Worm (Caenorhabditis elegans) whole organism, late embryonic: Measurements from ENCODE around the gene B0507.6.
"Not testable (repeated sequence)": the region's sequence is repeated elsewhere in the genome, so short reads cannot be mapped to it uniquely, and the experiment has no call there.

Experiments used
- C08G9.2 ChIP-seq: sonication (generic microtip); optimal IDR thresholded peaks from 2 replicates; lab custom pipeline; 2016; ENCODE audit warnings: mild to moderate bottlenecking, missing genetic modification characterization, moderate library complexity, missing compliant biosample characterization
- C38D4.7 ChIP-seq: fragments of 200-800 bp; sonication (Bioruptor generic); optimal IDR thresholded peaks from 2 replicates; lab custom pipeline; 2018; ENCODE audit warnings: mild to moderate bottlenecking, missing genetic modification characterization, moderate library complexity, missing compliant biosample characterization
- K02D7.2 ChIP-seq: sonication (generic microtip); optimal IDR thresholded peaks from 2 replicates; lab custom pipeline; 2017; ENCODE audit warnings: mild to moderate bottlenecking, missing genetic modification characterization, missing compliant biosample characterization
- K09A11.1 ChIP-seq: sonication (generic microtip); optimal IDR thresholded peaks from 2 replicates; lab custom pipeline; 2017; ENCODE audit warnings: antibody characterized with exemption, mild to moderate bottlenecking, missing genetic modification characterization, missing compliant biosample characterization; ENCODE audit not compliant: insufficient read depth
- ahr-1 ChIP-seq: sonication (generic microtip); optimal IDR thresholded peaks from 2 replicates; lab custom pipeline; 2016; ENCODE audit warnings: missing genetic modification characterization, missing compliant biosample characterization
- ama-1 ChIP-seq: fragments of 150-350 bp; optimal IDR thresholded peaks from 2 replicates; lab custom pipeline; 2014
- ceh-14 ChIP-seq: sonication (generic microtip); optimal IDR thresholded peaks from 2 replicates; lab custom pipeline; 2016; ENCODE audit warnings: missing genotype, missing genetic modification characterization, missing compliant biosample characterization
- ceh-19 ChIP-seq: fragments of 200-800 bp; sonication (Bioruptor generic); optimal IDR thresholded peaks from 2 replicates; lab custom pipeline; 2018; ENCODE audit warnings: mild to moderate bottlenecking, missing genetic modification characterization, missing compliant biosample characterization
- ceh-2 ChIP-seq: sonication (generic microtip); optimal IDR thresholded peaks from 2 replicates; lab custom pipeline; 2016; ENCODE audit warnings: missing genotype, missing genetic modification characterization, missing compliant biosample characterization
- ceh-24 ChIP-seq: sonication (generic microtip); optimal IDR thresholded peaks from 2 replicates; lab custom pipeline; 2016; ENCODE audit warnings: mild to moderate bottlenecking, missing genetic modification characterization, missing compliant biosample characterization
- ceh-30 ChIP-seq: fragments of 150-350 bp; optimal IDR thresholded peaks from 2 replicates; lab custom pipeline; 2014; ENCODE audit warnings: missing biosample characterization, missing genetic modification characterization
- ceh-34 ChIP-seq: sonication (generic microtip); optimal IDR thresholded peaks from 2 replicates; lab custom pipeline; 2016; ENCODE audit warnings: mild to moderate bottlenecking, missing genetic modification characterization, missing compliant biosample characterization
- ceh-45 ChIP-seq: fragments of 200-800 bp; sonication (Bioruptor generic); IDR thresholded peaks from 2 replicates; pipeline ENCODE4 v1.3.6; 2022; ENCODE audit warnings: missing genetic modification reagents, missing genetic modification characterization, missing compliant biosample characterization
- ceh-48 ChIP-seq: sonication (generic microtip); optimal IDR thresholded peaks from 2 replicates; lab custom pipeline; 2016; ENCODE audit warnings: missing genetic modification characterization, inconsistent platforms, missing compliant biosample characterization
- ceh-6 ChIP-seq: fragments of 200-800 bp; sonication (Bioruptor generic); optimal IDR thresholded peaks from 2 replicates; lab custom pipeline; 2018; ENCODE audit warnings: mild to moderate bottlenecking, missing genetic modification characterization, missing compliant biosample characterization
- ceh-9 ChIP-seq: sonication (generic microtip); optimal IDR thresholded peaks from 2 replicates; lab custom pipeline; 2016; ENCODE audit warnings: mild to moderate bottlenecking, missing genetic modification characterization, inconsistent platforms, missing compliant biosample characterization
- che-1 ChIP-seq: sonication (generic microtip); optimal IDR thresholded peaks from 2 replicates; lab custom pipeline; 2016; ENCODE audit warnings: mild to moderate bottlenecking, missing genetic modification characterization, missing compliant biosample characterization
- dmd-4 ChIP-seq: sonication (generic microtip); optimal IDR thresholded peaks from 2 replicates; lab custom pipeline; 2016; ENCODE audit warnings: borderline replicate concordance, missing genetic modification characterization, missing compliant biosample characterization
- elt-2 ChIP-seq: sonication (generic microtip); optimal IDR thresholded peaks from 2 replicates; lab custom pipeline; 2016; ENCODE audit warnings: missing genetic modification reagents, missing genetic modification characterization, missing compliant biosample characterization
- elt-4 ChIP-seq: sonication (generic microtip); optimal IDR thresholded peaks from 2 replicates; lab custom pipeline; 2016; ENCODE audit warnings: missing genetic modification characterization, missing compliant biosample characterization
- ets-4 ChIP-seq: sonication (generic microtip); optimal IDR thresholded peaks from 2 replicates; lab custom pipeline; 2016; ENCODE audit warnings: missing genetic modification characterization, missing compliant biosample characterization
- eyg-1 ChIP-seq: sonication (generic microtip); optimal IDR thresholded peaks from 2 replicates; lab custom pipeline; 2016; ENCODE audit warnings: missing genotype, missing genetic modification characterization, missing compliant biosample characterization
- fax-1 ChIP-seq: sonication (generic microtip); optimal IDR thresholded peaks from 2 replicates; lab custom pipeline; 2016; ENCODE audit warnings: missing genotype, missing genetic modification characterization, missing compliant biosample characterization
- lim-6 ChIP-seq: sonication (generic microtip); optimal IDR thresholded peaks from 2 replicates; lab custom pipeline; 2016; ENCODE audit warnings: missing genetic modification characterization, missing compliant biosample characterization
- lin-11 ChIP-seq: fragments of 200-800 bp; sonication (Bioruptor generic); optimal IDR thresholded peaks from 2 replicates; lab custom pipeline; 2018; ENCODE audit warnings: mild to moderate bottlenecking, missing genetic modification characterization, missing compliant biosample characterization
- madf-2 ChIP-seq: sonication (generic microtip); optimal IDR thresholded peaks from 2 replicates; lab custom pipeline; 2017; ENCODE audit warnings: missing genetic modification characterization, missing compliant biosample characterization
- mec-3 ChIP-seq: sonication (generic microtip); optimal IDR thresholded peaks from 2 replicates; lab custom pipeline; 2016; ENCODE audit warnings: borderline replicate concordance, missing genetic modification characterization, missing compliant biosample characterization
- nfya-1 ChIP-seq: sonication (generic microtip); optimal IDR thresholded peaks from 2 replicates; lab custom pipeline; 2017; ENCODE audit warnings: missing genetic modification characterization, mild to moderate bottlenecking, missing compliant biosample characterization, antibody characterized with exemption, moderate library complexity
- nhr-232 ChIP-seq: sonication (generic microtip); optimal IDR thresholded peaks from 2 replicates; lab custom pipeline; 2016; ENCODE audit warnings: missing genetic modification characterization, missing compliant biosample characterization
- pag-3 ChIP-seq: sonication (generic microtip); optimal IDR thresholded peaks from 2 replicates; lab custom pipeline; 2016; ENCODE audit warnings: missing compliant biosample characterization, missing genetic modification characterization, borderline replicate concordance
- pat-9 ChIP-seq: fragments of 200-800 bp; sonication (Bioruptor generic); optimal IDR thresholded peaks from 2 replicates; lab custom pipeline; 2018; ENCODE audit warnings: mild to moderate bottlenecking, missing genetic modification characterization, moderate library complexity, missing compliant biosample characterization
- pha-4 ChIP-seq: fragments of 150-350 bp; optimal IDR thresholded peaks from 2 replicates; lab custom pipeline; 2018; ENCODE audit warnings: missing biosample characterization, missing genetic modification reagents, missing genetic modification characterization
- pqm-1 ChIP-seq: sonication (generic microtip); optimal IDR thresholded peaks from 2 replicates; lab custom pipeline; 2016; ENCODE audit warnings: missing genetic modification characterization, missing compliant biosample characterization
- ref-2 ChIP-seq: sonication (generic microtip); optimal IDR thresholded peaks from 2 replicates; lab custom pipeline; 2016; ENCODE audit warnings: missing genetic modification characterization, missing compliant biosample characterization
- sdc-2 ChIP-seq: sonication (generic microtip); optimal IDR thresholded peaks from 2 replicates; lab custom pipeline; 2016; ENCODE audit warnings: missing genotype, missing genetic modification characterization, missing compliant biosample characterization
- sox-2 ChIP-seq: fragments of 200-800 bp; sonication (Bioruptor generic); IDR thresholded peaks from 2 replicates; pipeline ENCODE4 v1.3.6; 2022; ENCODE audit warnings: missing genetic modification reagents, missing genetic modification characterization, missing compliant biosample characterization
- sox-4 ChIP-seq: sonication (generic microtip); optimal IDR thresholded peaks from 2 replicates; lab custom pipeline; 2017; ENCODE audit warnings: mild to moderate bottlenecking, missing genetic modification characterization, inconsistent platforms, missing compliant biosample characterization
- syd-9 ChIP-seq: sonication (generic microtip); optimal IDR thresholded peaks from 2 replicates; lab custom pipeline; 2016; ENCODE audit warnings: mild to moderate bottlenecking, missing genetic modification characterization, moderate library complexity, missing compliant biosample characterization
- unc-3 ChIP-seq, 2 experiments: fragments of 200-800 bp in 1 of 2; sonication (Bioruptor generic) in 1 of 2; sonication (generic microtip) in 1 of 2; conservative IDR thresholded peaks in 1 of 2; optimal IDR thresholded peaks in 1 of 2; 2 replicates each; pipeline versions ENCODE4 v1.3.6 to Lab custom; 2016 to 2022; ENCODE audit warnings: missing compliant biosample characterization in 2 of 2, missing genetic modification characterization in 2 of 2, missing genetic modification reagents in 1 of 2
- unc-55 ChIP-seq: sonication (generic microtip); optimal IDR thresholded peaks from 2 replicates; lab custom pipeline; 2017; ENCODE audit warnings: missing biosample characterization, missing genetic modification reagents, missing genetic modification characterization
- unc-86 ChIP-seq: sonication (generic microtip); optimal IDR thresholded peaks from 2 replicates; lab custom pipeline; 2016; ENCODE audit warnings: missing genetic modification characterization, missing compliant biosample characterization

The B0507.6 gene

ce11 chrV:8722160-8722559 is 23.8 kb upstream of the B0507.6 start, which contains the start of gene ZC196.8:
TSS of gene ZC196.8 (minus strand) at chrV:8722260.
- TF ChIP-seq C38D4.7; unc-86; pag-3 (tag; lab: Kevin White, UChicago): not testable (repeated sequence)

- TF ChIP-seq che-1 (tag; lab: Kevin White, UChicago); unc-55 (GFP tag; lab: Kevin White, UChicago); C08G9.2 (tag; lab: Kevin White, UChicago): not testable (repeated sequence)
These were observed 19.7 kb upstream of the B0507.6 start, which contains the start of gene droe-8 for ce11 chrV:8726228-8726627. TSS of gene droe-8 (plus strand) at chrV:8726528.

- TF ChIP-seq fax-1 (no peak), nfya-1 (tag; lab: Kevin White, UChicago) (no peak), K02D7.2 (tag; lab: Kevin White, UChicago) (no peak), ceh-45 (GFP tag; lab: Robert Waterston, UW) (no peak), nhr-232 (tag; lab: Kevin White, UChicago) (no peak), ceh-24 (no peak), sox-4 (tag; lab: Kevin White, UChicago) (no peak), ceh-9 (tag; lab: Kevin White, UChicago) (no peak), unc-86 (no peak), pat-9 (tag; lab: Kevin White, UChicago) (no peak), ref-2 (tag; lab: Kevin White, UChicago) (no peak), mec-3 (no peak), elt-2 (no peak), ets-4 (tag; lab: Kevin White, UChicago) (no peak)
These were observed 18.9 kb upstream of the B0507.6 start, which contains the start of gene ZC196.9 for ce11 chrV:8727077-8727476. TSS of gene ZC196.9 (minus strand) at chrV:8727177.

- TF ChIP-seq ceh-30 (no peak), elt-4 (tag; lab: Kevin White, UChicago) (no peak), ceh-48 (tag; lab: Kevin White, UChicago) (no peak), lin-11 (tag; lab: Kevin White, UChicago) (no peak), ceh-6 (no peak), ceh-24 (no peak), ceh-45 (GFP tag; lab: Robert Waterston, UW) (no peak), C38D4.7 (no peak), mec-3 (no peak), ceh-19 (GFP tag; lab: Kevin White, UChicago) (no peak), sdc-2 (tag; lab: Kevin White, UChicago) (no peak), ceh-14 (tag; lab: Kevin White, UChicago) (no peak), K02D7.2 (tag; lab: Kevin White, UChicago) (no peak), unc-55 (GFP tag; lab: Kevin White, UChicago) (no peak), dmd-4 (tag; lab: Kevin White, UChicago) (no peak), ama-1 (lab: Kevin White, UChicago) (no peak)
These were observed 16.9 kb upstream of the B0507.6 start, which contains the start of gene ZC196.5 for ce11 chrV:8729100-8729499. TSS of gene ZC196.5 (plus strand) at chrV:8729400.

- TF ChIP-seq madf-2 (no peak), eyg-1 (tag; lab: Kevin White, UChicago) (no peak), ahr-1 (no peak), unc-86 (no peak), fax-1 (no peak), pqm-1 (tag; lab: Kevin White, UChicago) (no peak), lin-11 (tag; lab: Kevin White, UChicago) (no peak), pat-9 (tag; lab: Kevin White, UChicago) (no peak), syd-9 (tag; lab: Kevin White, UChicago) (no peak), ceh-34 (no peak), pha-4 (tag; lab: Kevin White, UChicago) (no peak), K02D7.2 (tag; lab: Kevin White, UChicago) (no peak), ceh-2 (tag; lab: Kevin White, UChicago) (no peak), K09A11.1 (tag; lab: Kevin White, UChicago) (no peak), lim-6 (tag; lab: Kevin White, UChicago) (no peak), sox-2 (GFP tag; lab: Robert Waterston, UW) (no peak), sox-4 (tag; lab: Kevin White, UChicago) (no peak), unc-3 (GFP tag; conservative IDR thresholded peaks at IDR 0.05; lab: Robert Waterston, UW) (no peak), unc-3 (tag; optimal IDR thresholded peaks at IDR 0.05; lab: Kevin White, UChicago) (no peak), ceh-19 (GFP tag; lab: Kevin White, UChicago) (no peak)
These were observed 15.0 kb upstream of the B0507.6 start for ce11 chrV:8730991-8731390.
